Worm (Caenorhabditis elegans): ENCODE measurements around the gene srv-21.

DNA sequence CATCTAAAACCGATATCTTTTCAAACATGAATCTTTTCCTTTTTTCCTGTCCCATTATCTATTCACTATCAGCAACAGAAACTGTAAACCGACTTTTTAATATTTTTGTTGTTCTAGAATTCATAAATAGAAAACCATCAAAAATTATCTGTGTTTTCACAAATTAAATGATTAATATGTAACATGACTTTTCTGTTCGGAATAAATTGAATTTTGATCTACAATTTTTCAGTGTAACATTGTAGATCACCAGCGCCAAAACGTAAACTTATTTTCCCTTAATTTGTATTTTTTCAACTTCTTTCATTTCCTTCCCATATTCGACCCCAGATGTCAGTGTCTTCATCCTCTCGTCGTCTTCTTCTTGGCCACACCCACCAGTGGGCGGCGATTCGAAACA is 14.1 kb upstream of the srv-21 start, which contains the start of gene H04M03.3:
- TF ChIP-seq ama-1 (optimal IDR thresholded peaks at IDR 0.05), result no peak
- TF ChIP-seq hnd-1 (tag; optimal IDR thresholded peaks at IDR 0.05), result no peak
- TF ChIP-seq sea-1 (GFP tag; conservative IDR thresholded peaks at IDR 0.05), result no peak
